Worm (Caenorhabditis elegans) whole organism, L2 larva: ENCODE results near the gene srg-56.

Experiments used
- C34F6.9 ChIP-seq: fragments of 150-350 bp; optimal IDR thresholded peaks from 2 replicates; lab custom pipeline; 2014; ENCODE audit warnings: missing biosample characterization, missing genetic modification characterization
- F13H6.1 ChIP-seq: sonication (generic microtip); optimal IDR thresholded peaks from 2 replicates; lab custom pipeline; 2016; ENCODE audit warnings: missing genetic modification characterization, missing compliant biosample characterization
- Y55F3AM.14 ChIP-seq: fragments of 200-800 bp; sonication (Bioruptor generic); optimal IDR thresholded peaks from 2 replicates; lab custom pipeline; 2018; ENCODE audit warnings: mild to moderate bottlenecking, missing genetic modification characterization, missing compliant biosample characterization
- ZK546.5 ChIP-seq: sonication (generic microtip); optimal IDR thresholded peaks from 2 replicates; lab custom pipeline; 2017; ENCODE audit warnings: missing biosample characterization, missing genetic modification characterization
- ama-1 ChIP-seq: fragments of 150-350 bp; optimal IDR thresholded peaks from 2 replicates; lab custom pipeline; 2018; ENCODE audit warnings: inconsistent platforms
- blmp-1 ChIP-seq: sonication (generic microtip); optimal IDR thresholded peaks from 2 replicates; lab custom pipeline; 2017; ENCODE audit warnings: missing genetic modification characterization, mild to moderate bottlenecking, missing compliant biosample characterization, antibody characterized with exemption, moderate library complexity; ENCODE audit not compliant: insufficient read depth
- ceh-16 ChIP-seq: fragments of 150-350 bp; optimal IDR thresholded peaks from 2 replicates; lab custom pipeline; 2014; ENCODE audit warnings: missing biosample characterization, missing genetic modification characterization
- ceh-82 ChIP-seq: fragments of 150-350 bp; optimal IDR thresholded peaks from 2 replicates; lab custom pipeline; 2014; ENCODE audit warnings: missing biosample characterization, missing genetic modification characterization
- egl-27 ChIP-seq: sonication (generic microtip); optimal IDR thresholded peaks from 3 replicates; lab custom pipeline; 2017; ENCODE audit warnings: missing biosample characterization, missing genetic modification reagents, missing genetic modification characterization
- elt-1 ChIP-seq: fragments of 150-350 bp; optimal IDR thresholded peaks from 2 replicates; lab custom pipeline; 2014; ENCODE audit warnings: missing biosample characterization, missing genetic modification characterization
- elt-3 ChIP-seq: sonication (generic microtip); optimal IDR thresholded peaks from 2 replicates; lab custom pipeline; 2017; ENCODE audit warnings: missing biosample characterization, missing genetic modification characterization
- fos-1 ChIP-seq: fragments of 150-350 bp; optimal IDR thresholded peaks from 2 replicates; lab custom pipeline; 2014; ENCODE audit warnings: missing biosample characterization, missing genetic modification characterization
- lin-13 ChIP-seq: fragments of 150-350 bp; optimal IDR thresholded peaks from 2 replicates; lab custom pipeline; 2014; ENCODE audit warnings: missing biosample characterization, missing genetic modification reagents, missing genetic modification characterization
- lsy-2 ChIP-seq, 2 experiments: fragments of 150-350 bp in 1 of 2; sonication (generic microtip) in 1 of 2; optimal IDR thresholded peaks; 2 replicates each; lab custom pipeline; 2014 to 2017; ENCODE audit warnings: missing biosample characterization in 2 of 2, missing genetic modification characterization in 2 of 2
- mbf-1 ChIP-seq: sonication (generic microtip); optimal IDR thresholded peaks from 2 replicates; lab custom pipeline; 2017; ENCODE audit warnings: missing biosample characterization, missing genetic modification characterization
- nhr-10 ChIP-seq: sonication (generic microtip); optimal IDR thresholded peaks from 2 replicates; lab custom pipeline; 2017; ENCODE audit warnings: missing biosample characterization, missing genetic modification characterization
- nhr-21 ChIP-seq: fragments of 150-350 bp; optimal IDR thresholded peaks from 2 replicates; lab custom pipeline; 2014; ENCODE audit warnings: missing biosample characterization, missing genetic modification characterization
- nhr-237 ChIP-seq: fragments of 150-350 bp; optimal IDR thresholded peaks from 2 replicates; lab custom pipeline; 2014; ENCODE audit warnings: missing biosample characterization, missing genetic modification characterization
- nhr-25 ChIP-seq: fragments of 150-350 bp; sonication (generic microtip); optimal IDR thresholded peaks from 3 replicates; lab custom pipeline; 2014; ENCODE audit warnings: missing biosample characterization, missing genetic modification characterization
- skn-1 ChIP-seq: sonication (generic microtip); optimal IDR thresholded peaks from 2 replicates; lab custom pipeline; 2017; ENCODE audit warnings: missing biosample characterization, missing genetic modification characterization
- sma-9 ChIP-seq, 2 experiments: fragments of 150-350 bp in 1 of 2; sonication (generic microtip) in 1 of 2; optimal IDR thresholded peaks; 2 replicates each; lab custom pipeline; 2014 to 2016; ENCODE audit warnings: missing genetic modification characterization in 2 of 2, mild to moderate bottlenecking in 1 of 2, missing biosample characterization in 1 of 2, missing compliant biosample characterization in 1 of 2, missing genetic modification reagents in 1 of 2, moderate library complexity in 1 of 2
- snpc-4 ChIP-seq: fragments of 150-350 bp; optimal IDR thresholded peaks from 2 replicates; lab custom pipeline; 2014; ENCODE audit warnings: missing biosample characterization, missing genetic modification characterization
- unc-39 ChIP-seq: fragments of 150-350 bp; optimal IDR thresholded peaks from 2 replicates; lab custom pipeline; 2014; ENCODE audit warnings: missing biosample characterization, missing genetic modification characterization
- unc-62 ChIP-seq: fragments of 150-350 bp; optimal IDR thresholded peaks from 2 replicates; lab custom pipeline; 2014; ENCODE audit warnings: missing biosample characterization, missing genetic modification reagents, missing genetic modification characterization
- zag-1 ChIP-seq: fragments of 150-350 bp; optimal IDR thresholded peaks from 2 replicates; lab custom pipeline; 2014; ENCODE audit warnings: missing biosample characterization, missing genetic modification characterization
- ztf-1 ChIP-seq: fragments of 200-800 bp; sonication (Bioruptor generic); conservative IDR thresholded peaks from 2 replicates; pipeline ENCODE4 v1.3.6; 2022; ENCODE audit warnings: missing genetic modification characterization, missing compliant biosample characterization

Gene srg-56

DNA sequence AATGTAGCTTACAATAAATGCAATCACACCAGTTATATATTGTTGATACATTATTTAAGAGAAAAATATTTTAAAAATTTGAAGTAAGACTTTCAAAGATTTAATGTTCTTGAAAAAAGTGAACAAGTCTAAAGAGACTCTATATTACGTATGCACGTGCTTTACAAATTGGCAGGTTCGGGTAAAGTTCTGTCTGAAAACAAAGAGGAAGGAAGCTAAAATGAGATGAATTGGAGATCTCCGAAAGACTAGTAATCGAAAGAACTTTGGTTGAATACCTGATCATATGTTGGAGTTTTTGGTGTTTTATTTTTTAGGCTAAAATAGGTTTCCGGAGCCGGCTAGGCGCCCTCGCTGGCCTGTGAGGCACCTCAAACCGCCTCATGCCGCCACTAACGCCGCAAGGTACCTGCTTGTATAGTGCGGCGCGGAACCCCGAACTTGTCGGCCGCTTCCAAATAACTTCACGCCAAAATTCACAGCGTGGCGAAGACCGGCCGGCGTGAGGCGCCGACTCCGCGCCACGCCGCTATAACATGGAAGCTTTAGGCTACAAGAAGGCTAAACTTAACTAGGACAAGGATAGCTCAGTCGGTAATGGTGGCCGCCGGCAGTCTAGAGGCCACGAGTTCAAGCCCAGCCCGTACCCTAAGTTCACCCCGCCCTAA is 19.3 kb upstream of the srg-56 start, which contains the start of gene srx-28:
Gene srx-28, minus strand, starts transcription at position 51 of the 668 bp plus-strand sequence.
- TF ChIP-seq ZK546.5 (tag; lab: Kevin White, UChicago) (no peak), ztf-1 (GFP tag; lab: Robert Waterston, UW) (no peak), Y55F3AM.14 (no peak), unc-39 (tag; lab: Kevin White, UChicago) (no peak), elt-3 (no peak)
- TF ChIP-seq, all 48 proteins: peak for 0

DNA sequence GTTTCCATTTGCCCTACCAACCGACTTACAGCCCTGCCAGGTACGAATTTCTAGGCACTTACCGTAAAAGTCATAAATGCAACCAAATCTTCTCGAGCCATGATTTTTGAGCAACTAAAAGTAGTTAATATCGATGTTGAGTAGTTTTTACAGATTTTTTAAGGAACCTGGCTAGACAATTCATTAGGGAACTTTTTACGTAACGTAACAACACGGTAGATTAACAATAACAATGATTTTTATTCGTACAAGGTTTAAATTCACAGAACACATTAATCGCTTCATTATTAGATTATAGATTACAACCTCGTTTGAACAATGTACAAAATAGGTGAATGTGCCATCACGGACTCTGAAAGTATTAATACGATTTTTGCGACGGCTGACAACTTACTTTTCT is 14.9 kb upstream of the srg-56 start, which contains the start of gene srx-26:
Gene srx-26, minus strand, starts transcription at position 101 of the 400 bp plus-strand sequence.
- TF ChIP-seq C34F6.9 (tag; lab: Kevin White, UChicago) (no peak), zag-1 (tag; lab: Kevin White, UChicago) (no peak), egl-27 (no peak), snpc-4 (tag; lab: Kevin White, UChicago) (no peak), elt-3 (no peak), blmp-1 (tag; lab: Kevin White, UChicago) (no peak)

DNA sequence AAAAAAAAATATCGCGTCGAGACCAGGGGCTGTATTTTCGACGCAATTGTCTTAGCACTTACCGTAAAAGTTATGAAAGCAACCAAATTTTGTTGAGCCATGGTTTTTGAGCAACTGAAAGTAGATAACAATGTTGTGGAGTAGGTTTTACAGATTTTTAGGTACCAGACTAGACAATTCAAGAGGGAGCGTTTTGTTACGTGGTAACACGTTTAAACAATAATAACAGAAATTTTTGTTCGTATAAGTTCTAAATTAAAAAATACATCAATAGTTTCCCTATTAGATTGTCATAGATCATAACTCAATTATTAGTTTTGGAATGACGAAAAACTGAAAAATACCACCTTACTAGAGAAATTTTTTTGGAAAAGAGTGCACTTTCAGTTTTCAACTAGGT is 11.9 kb upstream of the srg-56 start, which contains the start of gene srx-24:
Gene srx-24, minus strand, starts transcription at position 101 of the 400 bp plus-strand sequence.
- TF ChIP-seq ceh-82: no peak
- no peak for TF ChIP-seq sma-9 (GFP tag; optimal IDR thresholded peaks at IDR 0.05; lab: Kevin White, UChicago)
- TF ChIP-seq sma-9 (tag; optimal IDR thresholded peaks at IDR 0.05; lab: Kevin White, UChicago): no peak
- TF ChIP-seq lsy-2 (tag; optimal IDR thresholded peaks at IDR 0.05; lab: Kevin White, UChicago): no peak
- no peak for TF ChIP-seq ZK546.5 (tag; lab: Kevin White, UChicago)
- no peak for TF ChIP-seq nhr-21 (tag; lab: Kevin White, UChicago)
- TF ChIP-seq nhr-25 (tag; lab: Kevin White, UChicago): no peak
- no peak for TF ChIP-seq mbf-1
- no peak for TF ChIP-seq ceh-16 (tag; lab: Kevin White, UChicago)
- no peak for TF ChIP-seq elt-1 (tag; lab: Kevin White, UChicago)
- TF ChIP-seq lin-13 (GFP tag; lab: Kevin White, UChicago): no peak
- TF ChIP-seq blmp-1 (tag; lab: Kevin White, UChicago): no peak
- TF ChIP-seq, all 48 proteins: peak for 0

DNA sequence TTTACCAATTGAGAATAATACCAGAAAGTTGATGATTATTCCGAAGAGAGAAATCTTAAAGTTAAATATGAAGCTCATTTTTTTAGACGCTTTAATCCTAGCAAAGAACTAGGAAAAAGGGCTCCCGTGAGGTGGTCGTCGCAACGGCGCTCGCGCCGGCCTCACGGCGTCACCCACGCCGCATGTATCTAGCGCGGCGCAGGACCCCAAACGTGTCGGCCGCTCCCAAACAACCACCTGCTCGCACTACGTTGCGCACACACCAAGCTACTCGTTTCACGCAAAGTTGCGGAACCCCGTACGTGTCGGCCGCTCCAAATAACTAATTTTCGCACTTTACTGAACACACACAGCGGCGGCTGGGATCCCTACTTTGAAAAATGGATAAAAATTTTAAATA is 8.3 kb upstream of the srg-56 start:
- TF ChIP-seq unc-39 (tag; lab: Kevin White, UChicago) (no peak), zag-1 (tag; lab: Kevin White, UChicago) (no peak), nhr-237 (tag; lab: Kevin White, UChicago) (no peak), ZK546.5 (tag; lab: Kevin White, UChicago) (no peak), nhr-10 (no peak), skn-1 (tag; lab: Kevin White, UChicago) (no peak), ama-1 (lab: Kevin White, UChicago) (no peak), unc-62 (GFP tag; lab: Kevin White, UChicago) (no peak), sma-9 (GFP tag; optimal IDR thresholded peaks at IDR 0.05; lab: Kevin White, UChicago) (no peak), sma-9 (tag; optimal IDR thresholded peaks at IDR 0.05; lab: Kevin White, UChicago) (no peak), fos-1 (tag; lab: Kevin White, UChicago) (no peak), F13H6.1 (tag; lab: Kevin White, UChicago) (no peak)
- TF ChIP-seq, all 48 proteins: peak for 0

DNA sequence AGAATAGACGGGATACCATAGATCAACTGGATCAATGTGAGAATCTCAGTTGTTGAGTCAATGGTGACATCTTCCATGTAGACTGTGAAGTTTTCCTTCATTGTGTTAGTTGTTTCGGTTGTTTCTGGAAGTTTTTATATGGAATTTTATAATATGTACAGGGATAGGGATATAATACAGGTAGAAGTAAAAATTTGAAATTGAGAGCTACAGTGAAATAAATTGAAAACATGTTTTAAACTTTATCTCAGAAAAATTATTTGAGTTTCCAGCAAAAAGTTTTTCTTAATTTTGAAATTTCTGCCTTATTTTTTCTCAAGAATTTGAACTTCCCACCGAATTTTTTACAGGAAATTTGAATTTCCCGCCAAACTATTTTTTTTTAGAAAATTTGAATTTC is 4.2 kb upstream of the srg-56 start, which contains the start of gene srg-62:
Gene srg-62, minus strand, starts transcription at position 101 of the 400 bp plus-strand sequence.
- TF ChIP-seq fos-1 (tag; lab: Kevin White, UChicago) (no peak), ama-1 (lab: Kevin White, UChicago) (no peak)

DNA sequence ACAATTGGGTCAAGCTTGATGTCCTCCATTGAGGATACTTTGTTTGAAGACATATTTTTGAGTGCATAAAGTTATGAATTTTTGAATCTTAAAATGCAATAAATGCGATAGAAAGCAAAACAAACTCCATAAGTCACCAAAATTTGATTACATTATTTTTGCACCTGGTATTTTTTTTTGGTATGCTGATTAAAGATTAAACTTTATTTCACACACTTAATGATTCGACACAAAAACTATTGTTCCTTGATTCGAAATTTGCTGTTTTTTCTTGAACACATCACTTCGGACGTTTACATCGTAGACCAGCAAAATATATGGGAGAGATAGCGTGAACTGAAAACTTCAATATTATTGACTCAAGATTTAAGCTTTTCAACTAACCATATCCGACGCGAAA is 2.2 kb upstream of the srg-56 start, which contains the start of gene srg-61:
Gene srg-61, minus strand, starts transcription at position 101 of the 400 bp plus-strand sequence.
- no peak for TF ChIP-seq Y55F3AM.14

DNA sequence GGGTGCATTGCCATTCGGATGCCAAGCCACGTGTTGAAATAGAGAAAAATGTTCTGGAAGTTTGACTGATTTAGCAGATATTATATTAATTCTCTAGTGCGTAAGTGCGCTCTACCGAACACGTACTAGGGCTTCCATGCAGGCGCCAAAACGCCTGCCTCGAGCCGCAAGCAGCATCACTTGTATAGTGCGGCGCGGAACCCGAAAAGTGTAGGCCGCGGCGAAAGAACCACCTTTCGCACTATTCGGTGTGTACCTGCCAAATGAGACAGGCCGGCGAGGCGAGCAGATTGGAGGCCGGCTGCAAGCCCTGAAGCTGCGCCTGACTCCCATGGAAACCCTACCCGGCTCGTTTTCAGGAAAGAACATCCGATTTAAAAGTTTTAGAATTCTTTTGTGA is 1.5 kb upstream of the srg-56 start:
- no peak for TF ChIP-seq F13H6.1 (tag; lab: Kevin White, UChicago)
- TF ChIP-seq snpc-4 (tag; lab: Kevin White, UChicago): peak; percentile 8
